Worm (Caenorhabditis elegans): ENCODE measurements around the gene med-1.

DNA sequence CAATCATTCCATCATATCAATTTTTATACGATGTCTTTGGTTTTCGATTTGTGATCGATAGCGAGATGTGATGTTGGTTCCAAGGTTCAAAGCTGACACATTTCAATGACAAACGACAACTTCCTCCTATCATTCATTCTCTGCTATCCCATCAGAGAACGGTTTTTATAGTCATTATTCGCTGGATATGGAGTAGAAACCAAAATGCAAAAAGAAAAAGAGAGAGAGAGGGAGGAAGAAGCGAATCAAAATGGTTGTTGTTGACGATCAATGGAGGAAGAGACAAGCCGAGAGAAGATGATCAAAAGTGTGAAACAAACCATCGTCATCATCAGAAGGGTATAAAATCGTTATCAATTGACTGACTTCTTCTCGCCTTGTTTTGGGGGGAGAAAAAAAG lies 5.0 kb upstream of the med-1 start, which contains the start of gene T24D3.2:
- TF ChIP-seq lsy-2 (tag; optimal IDR thresholded peaks at IDR 0.05) (no peak), R02D3.7 (tag; optimal IDR thresholded peaks at IDR 0.05) (no peak), unc-62 (GFP tag; optimal IDR thresholded peaks at IDR 0.05) (no peak), crh-2 (tag; optimal IDR thresholded peaks at IDR 0.05) (peak; percentile 19), lin-39 (tag; optimal IDR thresholded peaks at IDR 0.05) (no peak), zag-1 (tag; optimal IDR thresholded peaks at IDR 0.05) (no peak), ama-1 (optimal IDR thresholded peaks at IDR 0.05) (no peak), lin-13 (GFP tag; optimal IDR thresholded peaks at IDR 0.05) (no peak), unc-55 (GFP tag; optimal IDR thresholded peaks at IDR 0.05) (no peak), sma-9 (GFP tag; optimal IDR thresholded peaks at IDR 0.05) (peak; percentile 87), sma-9 (tag; optimal IDR thresholded peaks at IDR 0.05) (no peak)
